Worm (Caenorhabditis elegans): ENCODE results near the gene arl-1.

- TF ChIP-seq aly-2 (tag; optimal IDR thresholded peaks at IDR 0.05): no peak
- TF ChIP-seq egl-27 (tag; optimal IDR thresholded peaks at IDR 0.05): no peak
- TF ChIP-seq ceh-28 (tag; optimal IDR thresholded peaks at IDR 0.05): no peak
- TF ChIP-seq nhr-77 (tag; optimal IDR thresholded peaks at IDR 0.05): no peak
- TF ChIP-seq ama-1 (optimal IDR thresholded peaks at IDR 0.05): no peak
- no peak for TF ChIP-seq skn-1 (tag; optimal IDR thresholded peaks at IDR 0.05)
These were observed 3.3 kb downstream of the arl-1 start, which contains the start of gene F54C9.11 for ce11 chrII:8585036-8585627.
